Worm (Caenorhabditis elegans): Measurements from ENCODE around the gene ptp-2.

DNA sequence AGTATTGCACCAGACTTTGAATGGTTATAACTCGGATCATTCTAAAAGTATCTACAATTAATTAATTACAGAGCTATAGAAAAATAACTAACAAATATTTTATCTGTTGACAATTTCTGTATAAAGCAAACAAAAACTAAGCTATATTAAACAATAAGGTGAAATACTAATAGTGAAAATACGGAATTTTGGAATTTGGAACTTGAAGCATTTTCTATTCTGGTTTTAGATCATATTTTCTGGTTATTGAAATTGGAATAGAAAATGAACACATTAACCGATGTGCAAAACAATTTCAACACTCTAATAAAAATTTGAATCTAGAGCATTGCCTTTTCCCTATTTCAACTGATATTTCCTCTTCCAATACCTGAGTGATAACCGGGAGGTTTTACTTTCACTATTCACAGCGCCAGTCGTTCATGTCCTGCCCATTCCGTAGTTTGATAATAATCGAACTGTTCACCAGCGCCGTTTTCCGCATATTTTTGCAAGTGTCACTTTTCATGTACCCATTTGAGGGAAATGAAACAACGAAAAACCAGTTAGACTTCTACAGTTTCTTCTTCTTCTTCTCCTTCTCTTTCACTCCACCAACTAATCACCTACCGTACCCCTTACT is 18.5 kb upstream of the ptp-2 start:
- TF ChIP-seq nhr-77 (tag; optimal IDR thresholded peaks at IDR 0.05), result no peak
- no peak for TF ChIP-seq nhr-28 (tag; optimal IDR thresholded peaks at IDR 0.05)
- no peak for TF ChIP-seq unc-62 (GFP tag; optimal IDR thresholded peaks at IDR 0.05)
- TF ChIP-seq fos-1 (tag; optimal IDR thresholded peaks at IDR 0.05), result no peak
- no peak for TF ChIP-seq ama-1 (optimal IDR thresholded peaks at IDR 0.05)
- TF ChIP-seq pqm-1 (tag; optimal IDR thresholded peaks at IDR 0.05), result no peak
- no peak for TF ChIP-seq nhr-237 (tag; optimal IDR thresholded peaks at IDR 0.05)
- TF ChIP-seq fkh-10 (GFP tag; optimal IDR thresholded peaks at IDR 0.05), result no peak
- no peak for TF ChIP-seq R02D3.7 (tag; optimal IDR thresholded peaks at IDR 0.05)
- no peak for TF ChIP-seq nhr-12 (tag; optimal IDR thresholded peaks at IDR 0.05)
- TF ChIP-seq tbx-2 (tag; optimal IDR thresholded peaks at IDR 0.05), result no peak

All from whole organism, L3 larva.